Fruit fly (Drosophila melanogaster): ENCODE data around the gene fon.

fon gene

dm6 chr2L:19423467-19424122, 37.6 kb upstream of the fon start, which contains the start of the genes Alp12 and CG13085 (continued):
- peak; percentile 93 for TF ChIP-seq CG6272 (GFP tag; IDR thresholded peaks at IDR 0.05)
- peak; percentile 90 for TF ChIP-seq CG17186 (GFP tag; optimal IDR thresholded peaks at IDR 0.05)
- peak; percentile 84 for TF ChIP-seq ERR (GFP tag; optimal IDR thresholded peaks at IDR 0.05)
- peak; percentile 97 for TF ChIP-seq seq (GFP tag; IDR thresholded peaks at IDR 0.05)
- peak; percentile 90 for TF ChIP-seq CG13123 (GFP tag; optimal IDR thresholded peaks at IDR 0.05)
- TF ChIP-seq zen (tag; optimal IDR thresholded peaks at IDR 0.05): peak; percentile 92
- TF ChIP-seq sim (GFP tag; IDR thresholded peaks at IDR 0.05): peak; percentile 75
- peak; percentile 97 to 98 for TF ChIP-seq bsh (GFP tag; optimal IDR thresholded peaks at IDR 0.05)
- TF ChIP-seq Mrtf (GFP tag; IDR thresholded peaks at IDR 0.05): peak; percentile 94
- TF ChIP-seq her (GFP tag; optimal IDR thresholded peaks at IDR 0.05): peak; percentile 87
- TF ChIP-seq Rx (GFP tag; IDR thresholded peaks at IDR 0.05): peak; percentile 88
- TF ChIP-seq NfI (GFP tag; optimal IDR thresholded peaks at IDR 0.05): peak; percentile 98
- TF ChIP-seq Atf3 (GFP tag; optimal IDR thresholded peaks at IDR 0.05): peak; percentile 90
- TF ChIP-seq CG18011 (GFP tag; optimal IDR thresholded peaks at IDR 0.05): peak; percentile 89
- peak; percentile 96 for TF ChIP-seq gsb-n (tag; optimal IDR thresholded peaks at IDR 0.05)
- TF ChIP-seq slp2 (GFP tag; optimal IDR thresholded peaks at IDR 0.05): peak; percentile 92
- no peak for TF ChIP-seq CG2129 (GFP tag; IDR thresholded peaks at IDR 0.05; ENCODE audit: partially characterized antibody)
- peak; percentile 98 for TF ChIP-seq CG1529 (GFP tag; optimal IDR thresholded peaks at IDR 0.05)
- TF ChIP-seq CG32767 (GFP tag; IDR thresholded peaks at IDR 0.05): peak; percentile 97
- TF ChIP-seq CG7963 (GFP tag; IDR thresholded peaks at IDR 0.05; ENCODE audit: partially characterized antibody): no peak
- peak; percentile 96 for TF ChIP-seq ewg (GFP tag; optimal IDR thresholded peaks at IDR 0.05)
- TF ChIP-seq vvl (GFP tag; IDR thresholded peaks at IDR 0.05): peak; percentile 97
- TF ChIP-seq Scr (GFP tag; IDR thresholded peaks at IDR 0.05; ENCODE audit: partially characterized antibody): no peak
- TF ChIP-seq fru (optimal IDR thresholded peaks at IDR 0.05): no peak
- peak; percentile 94 for TF ChIP-seq Abd-B (GFP tag; optimal IDR thresholded peaks at IDR 0.05)
- TF ChIP-seq CTCF (GFP tag; optimal IDR thresholded peaks at IDR 0.05): peak; percentile 74
- TF ChIP-seq CG11085 (GFP tag; IDR thresholded peaks at IDR 0.05): peak; percentile 87
- peak; percentile 67 for TF ChIP-seq CG8765 (GFP tag; IDR thresholded peaks at IDR 0.05)
- TF ChIP-seq YL-1 (GFP tag; optimal IDR thresholded peaks at IDR 0.05): peak; percentile 98
- TF ChIP-seq CG11695 (GFP tag; IDR thresholded peaks at IDR 0.05): peak; percentile 98
- peak; percentile 95 for TF ChIP-seq trem (tag; optimal IDR thresholded peaks at IDR 0.05)
- TF ChIP-seq HLH54F (GFP tag; optimal IDR thresholded peaks at IDR 0.05): peak; percentile 91
- TF ChIP-seq Nf-YC (tag; optimal IDR thresholded peaks at IDR 0.05): peak; percentile 95
- peak; percentile 94 for TF ChIP-seq CG30431 (GFP tag; optimal IDR thresholded peaks at IDR 0.05)
- peak; percentile 85 for TF ChIP-seq CG4617 (GFP tag; optimal IDR thresholded peaks at IDR 0.05; ENCODE audit: borderline replicate concordance)
- peak; percentile 90 for TF ChIP-seq Antp (GFP tag; optimal IDR thresholded peaks at IDR 0.05)
- TF ChIP-seq danr (GFP tag; IDR thresholded peaks at IDR 0.05): peak; percentile 93
- TF ChIP-seq CG9876 (GFP tag; optimal IDR thresholded peaks at IDR 0.05): peak; percentile 80
- no peak for TF ChIP-seq CG14860 (GFP tag; IDR thresholded peaks at IDR 0.05; ENCODE audit: partially characterized antibody)
- peak; percentile 93 for TF ChIP-seq D19B (GFP tag; optimal IDR thresholded peaks at IDR 0.05)
- peak; percentile 94 for TF ChIP-seq abd-A (tag; optimal IDR thresholded peaks at IDR 0.05)
- peak; percentile 95 for TF ChIP-seq Lhr (GFP tag; optimal IDR thresholded peaks at IDR 0.05)
- peak; percentile 94 for TF ChIP-seq Side (GFP tag; optimal IDR thresholded peaks at IDR 0.05)
- no peak; the same call in 1 of the 3 replicates for TF ChIP-seq gce (GFP tag; IDR thresholded peaks at IDR 0.05)
- TF ChIP-seq CG1603 (tag; optimal IDR thresholded peaks at IDR 0.05): peak; percentile 83
- peak in 1 of 2 experiments; percentile 94 for TF ChIP-seq Hr78 (GFP tag; optimal IDR thresholded peaks at IDR 0.05)
- TF ChIP-seq CG16863 (GFP tag; optimal IDR thresholded peaks at IDR 0.05): peak; percentile 95
- TF ChIP-seq CG10959 (GFP tag; IDR thresholded peaks at IDR 0.05): peak; percentile 87
- peak; percentile 97 for TF ChIP-seq CG3847 (GFP tag; IDR thresholded peaks at IDR 0.05)
- peak; percentile 80 for TF ChIP-seq da (GFP tag; optimal IDR thresholded peaks at IDR 0.05)
- peak; percentile 89 for TF ChIP-seq NK7.1 (GFP tag; optimal IDR thresholded peaks at IDR 0.05)
